Fruit fly (Drosophila melanogaster) S2 (cell line): ENCODE measurements around the gene CG14882.

Experiments used
- CG8478 ChIP-seq: fragments of >200 bp; optimal IDR thresholded peaks from 2 replicates; lab custom pipeline; 2018
- CTCF ChIP-seq, 2 experiments: fragments of >200 bp; optimal IDR thresholded peaks; 2 replicates each; lab custom pipeline; 2018

DNA sequence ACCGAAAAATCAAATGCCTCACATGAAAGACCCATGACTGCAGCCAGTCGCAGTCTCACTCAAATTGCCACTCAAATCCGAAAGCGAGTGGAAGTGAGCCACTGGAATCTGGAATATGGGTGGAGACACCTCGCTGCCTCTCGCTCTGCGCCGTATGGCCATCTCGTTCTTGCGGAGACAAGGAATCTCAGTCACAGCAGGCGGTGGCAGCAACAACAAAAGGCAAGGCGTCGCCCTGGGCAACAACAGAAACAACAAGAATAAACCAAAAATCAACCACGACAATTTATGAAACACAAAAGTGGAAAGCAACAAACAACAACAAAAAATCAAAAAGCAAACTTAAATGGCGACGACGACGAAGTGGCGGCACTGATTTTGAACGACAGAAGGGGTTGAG, 19.7 kb upstream of the CG14882 start:
- TF ChIP-seq CG8478 (lab: Kevin White, UChicago) (no peak), CTCF (optimal IDR thresholded peaks at IDR 0.05; lab: Kevin White, UChicago) (no peak)
